Fruit fly (Drosophila melanogaster): ENCODE measurements around the gene CG1636.

Gene CG1636

dm6 chrX:8242298-8242697 lies 30.9 kb upstream of the CG1636 start, which contains the start of gene Trxr1 (continued):
- no peak for TF ChIP-seq ac (GFP tag; optimal IDR thresholded peaks at IDR 0.05)
- no peak for TF ChIP-seq CG15073 (GFP tag; optimal IDR thresholded peaks at IDR 0.05)
- no peak for TF ChIP-seq mam (GFP tag; optimal IDR thresholded peaks at IDR 0.05)
- TF ChIP-seq dmrt11E (tag; optimal IDR thresholded peaks at IDR 0.05) = no peak
- peak; percentile 62 for TF ChIP-seq CG16813 (GFP tag; IDR thresholded peaks at IDR 0.05; ENCODE audit: partially characterized antibody)
- TF ChIP-seq gce (GFP tag; IDR thresholded peaks at IDR 0.05) = no peak
- no peak for TF ChIP-seq Hr3 (GFP tag; optimal IDR thresholded peaks at IDR 0.05)
- no peak for TF ChIP-seq CG4854 (GFP tag; optimal IDR thresholded peaks at IDR 0.05)
- no peak for TF ChIP-seq esg (GFP tag; conservative IDR thresholded peaks at IDR 0.05)
- no peak for TF ChIP-seq pan (optimal IDR thresholded peaks at IDR 0.05)
- TF ChIP-seq pan (GFP tag; optimal IDR thresholded peaks at IDR 0.05 in 1 of 2, IDR thresholded peaks at IDR 0.05 in 1 of 2) = no peak
- no peak for TF ChIP-seq sd (tag; optimal IDR thresholded peaks at IDR 0.05)
- TF ChIP-seq CG8089 (GFP tag; optimal IDR thresholded peaks at IDR 0.05) = no peak
- TF ChIP-seq bigmax (GFP tag; optimal IDR thresholded peaks at IDR 0.05) = no peak
- TF ChIP-seq fu2 (GFP tag; optimal IDR thresholded peaks at IDR 0.05) = no peak
- TF ChIP-seq tup (GFP tag; optimal IDR thresholded peaks at IDR 0.05) = no peak
- TF ChIP-seq CG14710 (tag; optimal IDR thresholded peaks at IDR 0.05) = no peak
- TF ChIP-seq dpn (GFP tag; optimal IDR thresholded peaks at IDR 0.05) = no peak
- TF ChIP-seq CG13296 (GFP tag; optimal IDR thresholded peaks at IDR 0.05) = no peak
- TF ChIP-seq vnd (GFP tag; IDR thresholded peaks at IDR 0.05; ENCODE audit: partially characterized antibody) = peak; percentile 57
- no peak for TF ChIP-seq tgo (GFP tag; IDR thresholded peaks at IDR 0.05)
- no peak; the same call in 1 of the 2 replicates for TF ChIP-seq sna (GFP tag; IDR thresholded peaks at IDR 0.05; ENCODE audit: partially characterized antibody)
- no peak for TF ChIP-seq nau (GFP tag; optimal IDR thresholded peaks at IDR 0.05)
- no peak for TF ChIP-seq sr (GFP tag; IDR thresholded peaks at IDR 0.05)
- no peak for TF ChIP-seq CG1024 (GFP tag; IDR thresholded peaks at IDR 0.05)
- TF ChIP-seq Hey (tag; optimal IDR thresholded peaks at IDR 0.05) = no peak
- TF ChIP-seq salm (tag; optimal IDR thresholded peaks at IDR 0.05) = no peak
- TF ChIP-seq CG3281 (GFP tag; optimal IDR thresholded peaks at IDR 0.05) = no peak
- no peak for TF ChIP-seq Drgx (GFP tag; IDR thresholded peaks at IDR 0.05)
- TF ChIP-seq Dad (GFP tag; optimal IDR thresholded peaks at IDR 0.05) = no peak
- no peak for TF ChIP-seq onecut (GFP tag; IDR thresholded peaks at IDR 0.05)
- no peak for TF ChIP-seq CG6765 (GFP tag; optimal IDR thresholded peaks at IDR 0.05)
- no peak for TF ChIP-seq ind (GFP tag; optimal IDR thresholded peaks at IDR 0.05)
- no peak for TF ChIP-seq CG18619 (GFP tag; optimal IDR thresholded peaks at IDR 0.05)
- TF ChIP-seq CG3407 (GFP tag; optimal IDR thresholded peaks at IDR 0.05) = no peak
- TF ChIP-seq Aef1 (GFP tag; IDR thresholded peaks at IDR 0.05) = no peak
- TF ChIP-seq CG12236 (GFP tag; optimal IDR thresholded peaks at IDR 0.05) = no peak
- no peak for TF ChIP-seq Ada2b (GFP tag; IDR thresholded peaks at IDR 0.05)
- TF ChIP-seq CG11456 (GFP tag; IDR thresholded peaks at IDR 0.05) = no peak
- TF ChIP-seq Adf1 (GFP tag; IDR thresholded peaks at IDR 0.05) = peak; percentile 26; the same call in 1 of the 2 replicates
- no peak for TF ChIP-seq CG11085 (GFP tag; IDR thresholded peaks at IDR 0.05)
- TF ChIP-seq CG7987 (GFP tag; optimal IDR thresholded peaks at IDR 0.05) = no peak
- TF ChIP-seq ken (GFP tag; IDR thresholded peaks at IDR 0.05) = no peak
- no peak for TF ChIP-seq CG13775 (GFP tag; optimal IDR thresholded peaks at IDR 0.05)
- TF ChIP-seq caup (GFP tag; optimal IDR thresholded peaks at IDR 0.05; ENCODE audit: severe bottlenecking) = no peak
- no peak for TF ChIP-seq peb (GFP tag; IDR thresholded peaks at IDR 0.05)
- no peak for TF ChIP-seq gcm (GFP tag; optimal IDR thresholded peaks at IDR 0.05)
- TF ChIP-seq grau (tag; optimal IDR thresholded peaks at IDR 0.05) = no peak
- no peak for TF ChIP-seq kah (GFP tag; optimal IDR thresholded peaks at IDR 0.05)
- TF ChIP-seq CG7271 (tag; optimal IDR thresholded peaks at IDR 0.05) = no peak
- peak; percentile 19 for TF ChIP-seq MESR4 (GFP tag; optimal IDR thresholded peaks at IDR 0.05)
- peak; percentile 81 for TF ChIP-seq CG15514 (GFP tag; optimal IDR thresholded peaks at IDR 0.05)
